Fruit fly (Drosophila melanogaster): Measurements from ENCODE around the gene Adgf-C.
A peak's percentile ranks its signal among the peaks of the same experiment; 100 is the strongest.

DNA sequence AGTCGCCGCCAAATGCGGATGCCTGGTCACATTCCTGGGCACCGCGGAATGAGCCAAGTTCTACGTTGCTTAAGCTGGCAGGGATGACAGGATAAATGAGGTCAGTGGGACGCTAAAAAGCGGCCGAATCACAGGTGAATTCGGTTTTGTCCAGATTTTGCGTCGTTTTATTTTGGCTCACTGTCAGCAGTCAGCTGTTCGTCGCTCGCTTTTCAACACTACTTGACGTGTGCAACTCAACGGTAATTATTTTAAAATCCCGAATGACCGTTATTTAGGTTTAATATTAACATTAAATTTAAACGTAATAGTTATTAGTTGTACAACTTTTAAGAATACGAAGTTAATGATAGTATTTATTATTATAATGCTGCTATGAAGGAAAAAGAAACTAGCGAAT is 7.2 kb upstream of the Adgf-C start:
- TF ChIP-seq Crg-1 (GFP tag; optimal IDR thresholded peaks at IDR 0.05), result no peak
- TF ChIP-seq kay (GFP tag; ENCODE audit: borderline replicate concordance), result no peak
- peak; percentile 39 for TF ChIP-seq bab1 (GFP tag; optimal IDR thresholded peaks at IDR 0.05)
- no peak for TF ChIP-seq toe (GFP tag; optimal IDR thresholded peaks at IDR 0.05)
- no peak for TF ChIP-seq CG1620 (GFP tag; optimal IDR thresholded peaks at IDR 0.05)
- TF ChIP-seq CG7101 (tag; optimal IDR thresholded peaks at IDR 0.05), result no peak
- no peak for TF ChIP-seq Hr96 (GFP tag; optimal IDR thresholded peaks at IDR 0.05)
- no peak for TF ChIP-seq CG7045 (GFP tag; optimal IDR thresholded peaks at IDR 0.05)
- no peak for TF ChIP-seq CG33017 (tag; optimal IDR thresholded peaks at IDR 0.05)
- no peak for TF ChIP-seq cnc (optimal IDR thresholded peaks at IDR 0.05)
- TF ChIP-seq CG14711 (tag; optimal IDR thresholded peaks at IDR 0.05), result no peak
